Worm (Caenorhabditis elegans) whole organism, young adult: ENCODE measurements around the gene B0395.3.

Experiments
- B0261.1 ChIP-seq: sonication (generic microtip); optimal IDR thresholded peaks from 2 replicates; lab custom pipeline; 2016; ENCODE audit warnings: mild to moderate bottlenecking, missing genetic modification characterization, moderate library complexity, missing compliant biosample characterization
- B0336.3 ChIP-seq: fragments of 200-800 bp; sonication (Bioruptor generic); IDR thresholded peaks from 2 replicates; pipeline ENCODE4 v1.3.6; 2022; ENCODE audit warnings: missing genetic modification characterization, missing compliant biosample characterization
- D2030.7 ChIP-seq: fragments of 200-800 bp; sonication (Bioruptor generic); IDR thresholded peaks from 2 replicates; pipeline ENCODE4 v1.3.6; 2022; ENCODE audit warnings: missing genetic modification reagents, missing genetic modification characterization, missing compliant biosample characterization
- K11D2.4 ChIP-seq: fragments of 200-800 bp; sonication (Bioruptor generic); IDR thresholded peaks from 2 replicates; pipeline ENCODE4 v1.3.6; 2022; ENCODE audit warnings: missing genetic modification reagents, missing genetic modification characterization, missing compliant biosample characterization
- K12H6.12 ChIP-seq: fragments of 200-800 bp; sonication (Bioruptor generic); optimal IDR thresholded peaks from 2 replicates; lab custom pipeline; 2018; ENCODE audit warnings: mild to moderate bottlenecking, missing genetic modification characterization, missing compliant biosample characterization
- Y67H2A.10 ChIP-seq: fragments of 200-800 bp; sonication (Bioruptor generic); conservative IDR thresholded peaks from 2 replicates; pipeline ENCODE4 v1.3.6; 2022; ENCODE audit warnings: missing genetic modification reagents, missing genetic modification characterization, missing compliant biosample characterization
- ZK185.1 ChIP-seq: sonication (generic microtip); optimal IDR thresholded peaks from 2 replicates; lab custom pipeline; 2016; ENCODE audit warnings: mild to moderate bottlenecking, missing genetic modification characterization, missing compliant biosample characterization; ENCODE audit not compliant: poor library complexity, severe bottlenecking
- akir-1 ChIP-seq: fragments of 200-800 bp; sonication (Bioruptor generic); optimal IDR thresholded peaks from 2 replicates; lab custom pipeline; 2018; ENCODE audit warnings: mild to moderate bottlenecking, missing genetic modification characterization, moderate library complexity, missing compliant biosample characterization
- atf-7 ChIP-seq: sonication (generic microtip); optimal IDR thresholded peaks from 2 replicates; lab custom pipeline; 2017; ENCODE audit warnings: mild to moderate bottlenecking, missing genetic modification characterization, missing compliant biosample characterization
- ccch-3 ChIP-seq: fragments of 200-800 bp; sonication (Bioruptor generic); optimal IDR thresholded peaks from 2 replicates; lab custom pipeline; 2018; ENCODE audit warnings: mild to moderate bottlenecking, missing genetic modification characterization, missing compliant biosample characterization
- ceh-100 ChIP-seq: fragments of 200-800 bp; sonication (Bioruptor generic); IDR thresholded peaks from 2 replicates; pipeline ENCODE4 v1.3.6; 2022; ENCODE audit warnings: missing genetic modification reagents, missing genetic modification characterization, missing compliant biosample characterization
- ceh-58 ChIP-seq: fragments of 200-800 bp; sonication (Bioruptor generic); IDR thresholded peaks from 2 replicates; pipeline ENCODE4 v1.3.6; 2022; ENCODE audit warnings: missing genetic modification characterization, missing compliant biosample characterization
- ceh-91 ChIP-seq: fragments of 200-800 bp; sonication (Bioruptor generic); IDR thresholded peaks from 2 replicates; pipeline ENCODE4 v1.3.6; 2022; ENCODE audit warnings: missing genetic modification reagents, missing genetic modification characterization, missing compliant biosample characterization
- dox-1 ChIP-seq: fragments of 200-800 bp; sonication (Bioruptor generic); IDR thresholded peaks from 2 replicates; pipeline ENCODE4 v1.3.6; 2022; ENCODE audit warnings: missing genetic modification reagents, missing genetic modification characterization, missing compliant biosample characterization
- dpff-1 ChIP-seq: sonication (generic microtip); optimal IDR thresholded peaks from 2 replicates; lab custom pipeline; 2017; ENCODE audit warnings: mild to moderate bottlenecking, missing genetic modification characterization, missing compliant biosample characterization
- egrh-3 ChIP-seq: fragments of 200-800 bp; sonication (Bioruptor generic); IDR thresholded peaks from 2 replicates; pipeline ENCODE4 v1.3.6; 2022; ENCODE audit warnings: missing genetic modification reagents, missing genetic modification characterization, missing compliant biosample characterization
- ekl-4 ChIP-seq: fragments of 200-800 bp; sonication (Bioruptor generic); IDR thresholded peaks from 2 replicates; pipeline ENCODE4 v1.3.6; 2022; ENCODE audit warnings: missing genetic modification reagents, missing genetic modification characterization, missing compliant biosample characterization
- gei-17 ChIP-seq: fragments of 200-800 bp; sonication (Bioruptor generic); optimal IDR thresholded peaks from 2 replicates; lab custom pipeline; 2018; ENCODE audit warnings: mild to moderate bottlenecking, missing genetic modification characterization, missing compliant biosample characterization
- hmg-20 ChIP-seq: fragments of 200-800 bp; sonication (Bioruptor generic); IDR thresholded peaks from 2 replicates; pipeline ENCODE4 v1.3.6; 2022; ENCODE audit warnings: missing genetic modification reagents, missing genetic modification characterization, missing compliant biosample characterization
- lin-35 ChIP-seq, 3 experiments: fragments of 150-350 bp in 2 of 3; sonication (generic microtip) in 1 of 3; optimal IDR thresholded peaks; 2 replicates each; lab custom pipeline; 2014 to 2018; ENCODE audit warnings: missing biosample characterization in 3 of 3, missing genetic modification characterization in 3 of 3, missing genetic modification reagents in 3 of 3
- lir-1 ChIP-seq: fragments of 200-800 bp; sonication (Bioruptor generic); conservative IDR thresholded peaks from 2 replicates; pipeline ENCODE4 v1.3.6; 2022; ENCODE audit warnings: missing genetic modification reagents, missing genetic modification characterization, missing compliant biosample characterization
- madf-10 ChIP-seq: sonication (generic microtip); optimal IDR thresholded peaks from 2 replicates; lab custom pipeline; 2016; ENCODE audit warnings: mild to moderate bottlenecking, missing genetic modification characterization, missing compliant biosample characterization
- madf-8 ChIP-seq: fragments of 200-800 bp; sonication (Bioruptor generic); conservative IDR thresholded peaks from 2 replicates; pipeline ENCODE4 v1.3.6; 2022; ENCODE audit warnings: missing genetic modification reagents, missing genetic modification characterization, missing compliant biosample characterization
- nfya-2 ChIP-seq: fragments of 200-800 bp; sonication (Bioruptor generic); IDR thresholded peaks from 2 replicates; pipeline ENCODE4 v1.3.6; 2022; ENCODE audit warnings: missing genetic modification reagents, missing genetic modification characterization, missing compliant biosample characterization
- nhr-27 ChIP-seq: fragments of 200-800 bp; sonication (Bioruptor generic); optimal IDR thresholded peaks from 2 replicates; lab custom pipeline; 2018; ENCODE audit warnings: mild to moderate bottlenecking, missing genetic modification characterization, moderate library complexity, missing compliant biosample characterization
- nhr-80 ChIP-seq: sonication (generic microtip); optimal IDR thresholded peaks from 2 replicates; lab custom pipeline; 2016; ENCODE audit warnings: missing genetic modification characterization, missing compliant biosample characterization
- rcor-1 ChIP-seq: fragments of 200-800 bp; sonication (Bioruptor generic); IDR thresholded peaks from 2 replicates; pipeline ENCODE4 v1.3.6; 2022; ENCODE audit warnings: missing genetic modification reagents, missing genetic modification characterization, missing compliant biosample characterization
- sea-2 ChIP-seq: fragments of 200-800 bp; sonication (Bioruptor generic); IDR thresholded peaks from 2 replicates; pipeline ENCODE4 v1.3.6; 2022; ENCODE audit warnings: missing genetic modification characterization, missing compliant biosample characterization
- snpc-1.1 ChIP-seq: sonication (generic microtip); optimal IDR thresholded peaks from 2 replicates; lab custom pipeline; 2017; ENCODE audit warnings: missing genetic modification characterization, mild to moderate bottlenecking, missing compliant biosample characterization, antibody characterized with exemption, moderate library complexity, missing genotype, missing genetic modification reagents; ENCODE audit not compliant: insufficient read depth
- somi-1 ChIP-seq: fragments of 200-800 bp; sonication (Bioruptor generic); optimal IDR thresholded peaks from 2 replicates; lab custom pipeline; 2018; ENCODE audit warnings: mild to moderate bottlenecking, missing genetic modification characterization, missing compliant biosample characterization
- sptf-2 ChIP-seq: fragments of 200-800 bp; sonication (Bioruptor generic); optimal IDR thresholded peaks from 2 replicates; lab custom pipeline; 2018; ENCODE audit warnings: mild to moderate bottlenecking, missing genetic modification characterization, missing compliant biosample characterization
- tbx-9 ChIP-seq: sonication (generic microtip); optimal IDR thresholded peaks from 2 replicates; lab custom pipeline; 2016; ENCODE audit warnings: borderline replicate concordance, missing genetic modification characterization, inconsistent platforms, missing compliant biosample characterization
- tlf-1 ChIP-seq: fragments of 200-800 bp; sonication (Bioruptor generic); optimal IDR thresholded peaks from 2 replicates; lab custom pipeline; 2018; ENCODE audit warnings: mild to moderate bottlenecking, missing genetic modification characterization, missing compliant biosample characterization
- unc-130 ChIP-seq: sonication (generic microtip); optimal IDR thresholded peaks from 2 replicates; lab custom pipeline; 2016; ENCODE audit warnings: missing genetic modification reagents, missing genetic modification characterization, missing compliant biosample characterization
- xnd-1 ChIP-seq: sonication (generic microtip); optimal IDR thresholded peaks from 2 replicates; lab custom pipeline; 2016; ENCODE audit warnings: missing genotype, missing genetic modification reagents, missing genetic modification characterization, missing compliant biosample characterization
- zfh-2 ChIP-seq: fragments of 200-800 bp; sonication (Bioruptor generic); conservative IDR thresholded peaks from 2 replicates; pipeline ENCODE4 v1.3.6; 2022; ENCODE audit warnings: missing genetic modification reagents, missing genetic modification characterization, missing compliant biosample characterization

B0395.3 gene

DNA sequence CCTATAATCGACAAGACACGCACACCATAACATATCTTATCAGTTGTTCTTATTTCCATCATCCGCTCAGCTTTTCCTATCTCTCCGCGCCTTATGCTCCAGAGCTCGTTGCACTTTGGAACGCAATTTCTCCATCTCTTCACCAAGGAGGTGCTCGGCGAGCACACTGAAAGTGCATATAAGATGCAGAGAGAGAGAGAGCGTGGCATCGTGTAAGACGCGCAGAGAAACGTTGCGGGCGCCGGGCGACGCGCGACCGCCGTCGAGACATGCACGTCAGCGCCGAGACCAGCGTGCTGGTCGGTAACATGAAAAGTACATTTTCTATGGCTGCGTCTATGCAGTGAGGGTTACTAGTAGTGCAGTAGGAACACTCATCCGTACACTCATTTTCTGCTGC, 15.5 kb downstream of the B0395.3 start (continued):
- TF ChIP-seq unc-130 (GFP tag; lab: Kevin White, UChicago) = no peak
- TF ChIP-seq egrh-3 (GFP tag; lab: Robert Waterston, UW) = peak; percentile 57; the same call in 1 of the 2 replicates
- peak; percentile 2 for TF ChIP-seq tlf-1 (GFP tag; lab: Kevin White, UChicago)
- TF ChIP-seq ceh-100 (GFP tag; lab: Robert Waterston, UW) = no peak
- peak; percentile 56; the same call in 1 of the 2 replicates for TF ChIP-seq K11D2.4 (GFP tag; lab: Robert Waterston, UW)
- peak; percentile 98 for TF ChIP-seq zfh-2 (GFP tag; lab: Robert Waterston, UW)
- 0 out of 2 replicates have a peak, but pooled peaks have one; percentile 11 for TF ChIP-seq rcor-1 (GFP tag; lab: Robert Waterston, UW)
- no peak for TF ChIP-seq ceh-58 (GFP tag; lab: Robert Waterston, UW)
- TF ChIP-seq D2030.7 (GFP tag; lab: Robert Waterston, UW) = no peak
- TF ChIP-seq ceh-91 (GFP tag; lab: Robert Waterston, UW) = no peak
- no peak for TF ChIP-seq nhr-27 (tag; lab: Kevin White, UChicago)
- peak; percentile 50 for TF ChIP-seq gei-17 (GFP tag; lab: Kevin White, UChicago)
- TF ChIP-seq madf-8 (GFP tag; lab: Robert Waterston, UW) = no peak
- TF ChIP-seq ekl-4 (GFP tag; lab: Robert Waterston, UW) = 0 out of 2 replicates have a peak, but pooled peaks have one; percentile 46
- TF ChIP-seq dpff-1 (tag; lab: Kevin White, UChicago) = no peak
- peak; percentile 99 for TF ChIP-seq madf-10
- peak; percentile 70 for TF ChIP-seq K12H6.12 (tag; lab: Kevin White, UChicago)
- peak; percentile 58 for TF ChIP-seq akir-1 (GFP tag; lab: Kevin White, UChicago)
- TF ChIP-seq somi-1 (GFP tag; lab: Kevin White, UChicago) = peak; percentile 39
- no peak for TF ChIP-seq B0261.1 (tag; lab: Kevin White, UChicago)
- no peak for TF ChIP-seq sptf-2 (GFP tag; lab: Kevin White, UChicago)
- no peak for TF ChIP-seq snpc-1.1
- peak; percentile 83; the same call in 1 of the 2 replicates for TF ChIP-seq dox-1
- no peak for TF ChIP-seq ZK185.1 (tag; lab: Kevin White, UChicago)
- TF ChIP-seq ccch-3 (GFP tag; lab: Kevin White, UChicago) = no peak
- no peak for TF ChIP-seq sea-2 (GFP tag; lab: Robert Waterston, UW)
- peak; percentile 85 for TF ChIP-seq atf-7 (tag; lab: Kevin White, UChicago)
- no peak for TF ChIP-seq B0336.3 (GFP tag; lab: Robert Waterston, UW)
- TF ChIP-seq, all 124 proteins: peak for 32

DNA sequence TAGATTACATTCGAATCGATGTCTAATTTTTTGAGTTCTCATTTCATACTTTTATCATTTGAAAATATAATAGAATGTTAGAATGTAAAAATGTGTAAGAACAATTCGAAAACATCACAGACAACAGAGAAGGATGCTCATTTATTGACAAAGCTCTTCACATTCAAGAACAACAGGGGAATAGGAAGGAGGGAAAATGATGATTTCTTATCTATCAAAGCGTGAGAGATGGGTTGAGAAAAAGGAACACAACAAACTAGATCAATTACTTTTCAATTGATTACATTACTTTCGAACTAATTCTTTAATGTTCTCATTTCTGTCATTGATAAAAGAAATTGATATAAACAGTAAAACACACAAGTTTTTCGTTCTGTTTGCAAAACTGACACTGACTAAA, 23.3 kb downstream of the B0395.3 start, which contains the start of the genes VB0395L.1 and nhx-1:
Gene VB0395L.1 (minus strand): TSS at position 186 of the 400 bp plus-strand sequence.
Gene nhx-1 (plus strand): TSS at position 326 of the 400 bp plus-strand sequence.
- no peak for TF ChIP-seq nhr-80
- TF ChIP-seq ceh-100 (GFP tag; lab: Robert Waterston, UW) = no peak
- no peak for TF ChIP-seq tbx-9 (tag; lab: Kevin White, UChicago)
- no peak for TF ChIP-seq Y67H2A.10 (GFP tag; lab: Robert Waterston, UW)
- no peak for TF ChIP-seq xnd-1 (tag; lab: Kevin White, UChicago)
- TF ChIP-seq dpff-1 (tag; lab: Kevin White, UChicago) = no peak
- TF ChIP-seq hmg-20 = no peak
- TF ChIP-seq snpc-1.1 = no peak
- no peak for TF ChIP-seq lin-35 (GFP tag; optimal IDR thresholded peaks at IDR 0.05; lab: Kevin White, UChicago)
- TF ChIP-seq sptf-2 (GFP tag; lab: Kevin White, UChicago) = no peak
- no peak for TF ChIP-seq lir-1 (GFP tag; lab: Robert Waterston, UW)
- no peak for TF ChIP-seq nfya-2 (GFP tag; lab: Robert Waterston, UW)
